Worm (Caenorhabditis elegans) whole organism, young adult: Measurements from ENCODE around the gene mrp-4.
A peak's percentile ranks its signal among the peaks of the same experiment; 100 is the strongest.

Experiments
- B0035.1 ChIP-seq: sonication (generic microtip); optimal IDR thresholded peaks from 2 replicates; lab custom pipeline; 2016; ENCODE audit warnings: missing genetic modification characterization, mild to moderate bottlenecking, missing compliant biosample characterization, missing genotype, missing genetic modification reagents
- B0261.1 ChIP-seq: sonication (generic microtip); optimal IDR thresholded peaks from 2 replicates; lab custom pipeline; 2016; ENCODE audit warnings: mild to moderate bottlenecking, missing genetic modification characterization, moderate library complexity, missing compliant biosample characterization
- D2030.7 ChIP-seq: fragments of 200-800 bp; sonication (Bioruptor generic); IDR thresholded peaks from 2 replicates; pipeline ENCODE4 v1.3.6; 2022; ENCODE audit warnings: missing genetic modification reagents, missing genetic modification characterization, missing compliant biosample characterization
- T07F8.4 ChIP-seq: sonication (generic microtip); optimal IDR thresholded peaks from 2 replicates; lab custom pipeline; 2016; ENCODE audit warnings: mild to moderate bottlenecking, missing genetic modification characterization, moderate library complexity, missing compliant biosample characterization
- athp-1 ChIP-seq: sonication (generic microtip); optimal IDR thresholded peaks from 2 replicates; lab custom pipeline; 2017; ENCODE audit warnings: mild to moderate bottlenecking, missing genetic modification characterization, missing compliant biosample characterization
- attf-5 ChIP-seq: fragments of 200-800 bp; sonication (Bioruptor generic); optimal IDR thresholded peaks from 2 replicates; lab custom pipeline; 2018; ENCODE audit warnings: mild to moderate bottlenecking, missing genetic modification characterization, missing compliant biosample characterization
- ccch-3 ChIP-seq: fragments of 200-800 bp; sonication (Bioruptor generic); optimal IDR thresholded peaks from 2 replicates; lab custom pipeline; 2018; ENCODE audit warnings: mild to moderate bottlenecking, missing genetic modification characterization, missing compliant biosample characterization
- ceh-100 ChIP-seq: fragments of 200-800 bp; sonication (Bioruptor generic); IDR thresholded peaks from 2 replicates; pipeline ENCODE4 v1.3.6; 2022; ENCODE audit warnings: missing genetic modification reagents, missing genetic modification characterization, missing compliant biosample characterization
- chd-7 ChIP-seq: sonication (generic microtip); optimal IDR thresholded peaks from 2 replicates; lab custom pipeline; 2016; ENCODE audit warnings: mild to moderate bottlenecking, missing genetic modification characterization, moderate library complexity, missing compliant biosample characterization
- dox-1 ChIP-seq: fragments of 200-800 bp; sonication (Bioruptor generic); IDR thresholded peaks from 2 replicates; pipeline ENCODE4 v1.3.6; 2022; ENCODE audit warnings: missing genetic modification reagents, missing genetic modification characterization, missing compliant biosample characterization
- dpl-1 ChIP-seq: fragments of 150-350 bp; optimal IDR thresholded peaks from 2 replicates; lab custom pipeline; 2014; ENCODE audit warnings: missing biosample characterization, missing genetic modification reagents, missing genetic modification characterization
- ets-4 ChIP-seq: fragments of 200-800 bp; sonication (Bioruptor generic); optimal IDR thresholded peaks from 2 replicates; lab custom pipeline; 2018; ENCODE audit warnings: mild to moderate bottlenecking, missing genetic modification characterization, missing compliant biosample characterization
- gei-17 ChIP-seq: fragments of 200-800 bp; sonication (Bioruptor generic); optimal IDR thresholded peaks from 2 replicates; lab custom pipeline; 2018; ENCODE audit warnings: mild to moderate bottlenecking, missing genetic modification characterization, missing compliant biosample characterization
- hlh-12 ChIP-seq: sonication (generic microtip); optimal IDR thresholded peaks from 2 replicates; lab custom pipeline; 2016; ENCODE audit warnings: missing genetic modification characterization, missing compliant biosample characterization
- hlh-26 ChIP-seq: fragments of 200-800 bp; sonication (Bioruptor generic); conservative IDR thresholded peaks from 2 replicates; pipeline ENCODE4 v1.3.6; 2022; ENCODE audit warnings: missing genetic modification reagents, missing genetic modification characterization, missing compliant biosample characterization
- hmg-20 ChIP-seq: fragments of 200-800 bp; sonication (Bioruptor generic); IDR thresholded peaks from 2 replicates; pipeline ENCODE4 v1.3.6; 2022; ENCODE audit warnings: missing genetic modification reagents, missing genetic modification characterization, missing compliant biosample characterization
- hsf-1 ChIP-seq: fragments of 200-800 bp; sonication (Bioruptor generic); IDR thresholded peaks from 2 replicates; pipeline ENCODE4 v1.3.6; 2022; ENCODE audit warnings: missing genetic modification reagents, missing genetic modification characterization, missing compliant biosample characterization
- lag-1 ChIP-seq: fragments of 200-800 bp; sonication (Bioruptor generic); IDR thresholded peaks from 2 replicates; pipeline ENCODE4 v1.3.6; 2022; ENCODE audit warnings: missing genetic modification reagents, missing genetic modification characterization, missing compliant biosample characterization
- lsl-1 ChIP-seq: fragments of 200-800 bp; sonication (Bioruptor generic); optimal IDR thresholded peaks from 2 replicates; lab custom pipeline; 2018; ENCODE audit warnings: mild to moderate bottlenecking, missing genetic modification characterization, moderate library complexity, missing compliant biosample characterization
- lsy-27 ChIP-seq: sonication (generic microtip); optimal IDR thresholded peaks from 2 replicates; lab custom pipeline; 2017; ENCODE audit warnings: missing genetic modification characterization, mild to moderate bottlenecking, missing compliant biosample characterization, antibody characterized with exemption, missing genotype, borderline replicate concordance; ENCODE audit not compliant: insufficient read depth
- madf-3 ChIP-seq: fragments of 200-800 bp; sonication (Bioruptor generic); IDR thresholded peaks from 2 replicates; pipeline ENCODE4 v1.3.6; 2022; ENCODE audit warnings: missing genetic modification reagents, missing genetic modification characterization, missing compliant biosample characterization
- mcd-1 ChIP-seq: fragments of 200-800 bp; sonication (Bioruptor generic); IDR thresholded peaks from 2 replicates; pipeline ENCODE4 v1.3.6; 2022; ENCODE audit warnings: missing genetic modification reagents, missing genetic modification characterization, missing compliant biosample characterization
- nfya-1 ChIP-seq: sonication (generic microtip); optimal IDR thresholded peaks from 2 replicates; lab custom pipeline; 2017; ENCODE audit warnings: antibody characterized with exemption, missing compliant biosample characterization, missing genetic modification characterization, borderline replicate concordance; ENCODE audit not compliant: insufficient read depth
- nfyb-1 ChIP-seq: fragments of 200-800 bp; sonication (Bioruptor generic); IDR thresholded peaks from 2 replicates; pipeline ENCODE4 v1.3.6; 2022; ENCODE audit warnings: missing genetic modification reagents, missing genetic modification characterization, missing compliant biosample characterization
- nhr-27 ChIP-seq: fragments of 200-800 bp; sonication (Bioruptor generic); optimal IDR thresholded peaks from 2 replicates; lab custom pipeline; 2018; ENCODE audit warnings: mild to moderate bottlenecking, missing genetic modification characterization, moderate library complexity, missing compliant biosample characterization
- nhr-80 ChIP-seq: sonication (generic microtip); optimal IDR thresholded peaks from 2 replicates; lab custom pipeline; 2016; ENCODE audit warnings: missing genetic modification characterization, missing compliant biosample characterization
- nhr-90 ChIP-seq: sonication (generic microtip); optimal IDR thresholded peaks from 2 replicates; lab custom pipeline; 2016; ENCODE audit warnings: missing genotype, mild to moderate bottlenecking, missing genetic modification characterization, missing compliant biosample characterization
- pha-4 ChIP-seq: fragments of 150-350 bp; sonication (generic microtip); optimal IDR thresholded peaks from 2 replicates; lab custom pipeline; 2014; ENCODE audit warnings: missing biosample characterization, missing genetic modification reagents, missing genetic modification characterization
- repo-1 ChIP-seq: sonication (generic microtip); optimal IDR thresholded peaks from 2 replicates; lab custom pipeline; 2017; ENCODE audit warnings: mild to moderate bottlenecking, missing genetic modification characterization, missing compliant biosample characterization
- snpc-1.1 ChIP-seq: sonication (generic microtip); optimal IDR thresholded peaks from 2 replicates; lab custom pipeline; 2017; ENCODE audit warnings: missing genetic modification characterization, mild to moderate bottlenecking, missing compliant biosample characterization, antibody characterized with exemption, moderate library complexity, missing genotype, missing genetic modification reagents; ENCODE audit not compliant: insufficient read depth
- snpc-1.3 ChIP-seq: sonication (generic microtip); optimal IDR thresholded peaks from 2 replicates; lab custom pipeline; 2017; ENCODE audit warnings: missing genetic modification characterization, mild to moderate bottlenecking, missing compliant biosample characterization, antibody characterized with exemption, moderate library complexity, missing genotype, missing genetic modification reagents; ENCODE audit not compliant: insufficient read depth
- tbx-9 ChIP-seq: sonication (generic microtip); optimal IDR thresholded peaks from 2 replicates; lab custom pipeline; 2016; ENCODE audit warnings: borderline replicate concordance, missing genetic modification characterization, inconsistent platforms, missing compliant biosample characterization
- unc-130 ChIP-seq: sonication (generic microtip); optimal IDR thresholded peaks from 2 replicates; lab custom pipeline; 2016; ENCODE audit warnings: missing genetic modification reagents, missing genetic modification characterization, missing compliant biosample characterization

Gene mrp-4

DNA sequence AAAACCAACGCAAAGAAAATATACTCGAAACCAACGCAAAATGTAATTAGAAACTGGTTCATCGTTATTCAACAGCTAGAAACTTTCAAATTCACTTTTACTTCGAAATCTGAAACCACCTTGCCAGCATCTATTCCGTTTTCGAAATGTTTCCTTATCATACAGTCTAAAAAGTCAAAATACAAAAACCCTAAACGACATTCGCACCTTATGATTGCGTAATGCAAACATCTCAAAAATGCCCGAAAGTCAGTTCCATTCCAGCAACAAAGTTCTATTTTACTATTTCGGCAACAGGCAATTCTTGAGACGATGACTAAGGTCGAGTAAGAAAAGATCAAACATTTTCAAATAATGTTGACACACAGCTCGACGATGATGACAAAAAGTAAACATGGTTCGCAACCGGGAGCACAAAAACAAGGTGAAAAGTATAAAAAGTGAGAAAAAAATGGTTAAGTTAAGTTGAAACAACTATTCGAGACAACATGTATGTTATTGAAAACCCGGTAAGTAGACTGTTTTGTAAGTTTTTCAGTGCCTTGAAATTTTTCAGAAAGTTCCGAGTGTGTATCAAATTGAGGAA, 32.2 kb upstream of the mrp-4 start, which contains the start of gene lec-7:
Gene lec-7 (plus strand): TSS at position 297 of the 586 bp plus-strand sequence.
- TF ChIP-seq B0035.1 (tag; lab: Kevin White, UChicago) (no peak), attf-5 (GFP tag; lab: Kevin White, UChicago) (no peak), nfyb-1 (no peak), hsf-1 (GFP tag; lab: Robert Waterston, UW) (no peak), hmg-20 (GFP tag; lab: Robert Waterston, UW) (no peak), repo-1 (tag; lab: Kevin White, UChicago) (no peak), hlh-26 (GFP tag; lab: Robert Waterston, UW) (no peak), dox-1 (GFP tag; lab: Robert Waterston, UW) (no peak), D2030.7 (GFP tag; lab: Robert Waterston, UW) (no peak), tbx-9 (tag; lab: Kevin White, UChicago) (no peak), gei-17 (GFP tag; lab: Kevin White, UChicago) (no peak), pha-4 (peak; percentile 53), dpl-1 (GFP tag; lab: Kevin White, UChicago) (no peak), madf-3 (no peak), mcd-1 (GFP tag; lab: Robert Waterston, UW) (no peak), snpc-1.1 (tag; lab: Kevin White, UChicago) (no peak), athp-1 (tag; lab: Kevin White, UChicago) (no peak), nhr-80 (tag; lab: Kevin White, UChicago) (peak; percentile 46)
- TF ChIP-seq, all 124 proteins: peak for 2

ce11 chrX:9856618-9857017, 27.5 kb upstream of the mrp-4 start, which contains the start of gene R07B1.11:
TSS of gene R07B1.11 (plus strand) at chrX:9856918.
- TF ChIP-seq T07F8.4 (tag; lab: Kevin White, UChicago) (no peak), B0261.1 (tag; lab: Kevin White, UChicago) (no peak), nfyb-1 (no peak)

DNA sequence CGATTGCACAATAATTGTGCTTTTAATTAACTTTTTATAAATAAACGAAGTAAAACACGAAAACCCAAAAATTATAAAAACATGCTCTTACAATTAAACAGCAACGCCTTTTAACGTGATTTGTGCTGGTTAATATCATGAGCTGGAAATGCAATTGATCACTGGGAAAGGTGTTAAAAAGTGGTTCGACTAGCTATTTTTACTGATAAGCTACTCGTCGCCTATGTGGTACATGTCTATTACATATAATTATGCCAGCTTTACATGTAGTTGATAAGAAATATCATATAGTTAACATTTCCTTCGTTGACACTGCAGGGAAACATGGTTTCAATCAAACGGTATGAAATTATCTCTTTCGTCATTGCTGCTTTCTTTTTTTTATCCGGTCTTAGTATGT, 26.0 kb upstream of the mrp-4 start, which contains the start of gene scav-5:
Gene scav-5 (plus strand): TSS at position 297 of the 400 bp plus-strand sequence.
- TF ChIP-seq ccch-3, result no peak
- TF ChIP-seq hlh-12 (tag; lab: Kevin White, UChicago), result no peak
- peak; percentile 3 for TF ChIP-seq ets-4 (GFP tag; lab: Kevin White, UChicago)
- no peak for TF ChIP-seq nfya-1 (tag; lab: Kevin White, UChicago)
- no peak for TF ChIP-seq lsy-27
- no peak for TF ChIP-seq lsl-1 (GFP tag; lab: Kevin White, UChicago)
- no peak for TF ChIP-seq lag-1 (GFP tag; lab: Robert Waterston, UW)
- peak; percentile 84 for TF ChIP-seq nhr-80 (tag; lab: Kevin White, UChicago)

DNA sequence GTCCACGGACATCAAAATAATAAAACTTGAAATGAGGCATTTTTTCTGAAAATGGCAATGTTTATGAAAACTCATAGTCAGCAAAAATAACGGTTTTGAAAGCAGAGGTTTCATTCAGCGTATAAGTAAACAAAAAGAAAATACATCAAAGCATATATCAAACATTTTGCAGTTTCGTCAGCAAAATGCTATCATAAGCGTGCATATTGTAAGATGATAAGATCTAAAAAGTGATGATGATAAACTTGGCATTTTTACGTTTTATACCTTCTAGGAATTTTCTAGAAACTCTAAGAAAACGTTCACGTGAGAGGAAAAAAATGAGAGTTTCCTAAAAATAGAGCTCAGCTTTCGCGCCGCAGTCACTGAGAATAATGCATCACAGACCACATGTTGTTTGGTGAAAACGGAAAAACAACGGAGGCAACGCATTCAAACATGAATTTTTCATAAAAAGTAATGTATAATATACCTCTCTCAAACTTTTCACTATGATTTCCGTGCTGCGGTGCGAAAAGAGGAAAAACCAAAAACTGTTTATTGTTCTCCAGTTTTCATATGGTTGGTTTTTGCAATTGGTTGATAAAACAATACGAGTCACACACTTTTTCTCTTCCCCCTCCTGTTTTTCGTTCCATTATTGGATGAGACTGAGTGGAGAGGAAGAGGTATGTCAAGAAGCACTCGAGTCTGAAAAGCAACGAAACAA, 21.0 kb upstream of the mrp-4 start, which contains the start of the genes gst-36 and R07B1.5:
Gene gst-36 (minus strand): TSS at position 45 of the 709 bp plus-strand sequence.
Gene R07B1.5 (plus strand): TSS at position 665 of the 709 bp plus-strand sequence.
- TF ChIP-seq nhr-80 (tag; lab: Kevin White, UChicago), result peak; percentile 68
- TF ChIP-seq snpc-1.3, result no peak

ce11 chrX:9866355-9866754, 17.7 kb upstream of the mrp-4 start, which contains the start of gene R07B1.6:
TSS of gene R07B1.6 (plus strand) at chrX:9866655.
- TF ChIP-seq nhr-90 (tag; lab: Kevin White, UChicago) (no peak), chd-7 (tag; lab: Kevin White, UChicago) (no peak), nhr-27 (tag; lab: Kevin White, UChicago) (no peak), unc-130 (no peak), attf-5 (GFP tag; lab: Kevin White, UChicago) (no peak), ceh-100 (GFP tag; lab: Robert Waterston, UW) (no peak)
- TF ChIP-seq, all 124 proteins: peak for 0
